Fruit fly (Drosophila melanogaster): ENCODE measurements around the gene Hsp67Bc.

The Hsp67Bc gene

dm6 chr3L:9383345-9384075 lies 11.2 kb upstream of the Hsp67Bc start, which contains the start of gene Hsp27 (continued):
- peak; percentile 98 for TF ChIP-seq CG3726 (GFP tag; IDR thresholded peaks at IDR 0.05)
- TF ChIP-seq Mes4 (GFP tag; optimal IDR thresholded peaks at IDR 0.05), result peak; percentile 68
- TF ChIP-seq fd102C (GFP tag; optimal IDR thresholded peaks at IDR 0.05), result peak; percentile 55
- peak; percentile 68 for TF ChIP-seq sima (GFP tag; optimal IDR thresholded peaks at IDR 0.05)
- peak; percentile 95 for TF ChIP-seq Mad (GFP tag; optimal IDR thresholded peaks at IDR 0.05)
- TF ChIP-seq CG17829 (tag; optimal IDR thresholded peaks at IDR 0.05), result peak; percentile 98
- peak; percentile 94 for TF ChIP-seq schlank (tag; optimal IDR thresholded peaks at IDR 0.05)
- peak; percentile 79 for TF ChIP-seq CG15696 (tag; optimal IDR thresholded peaks at IDR 0.05)
- TF ChIP-seq Camta (GFP tag; optimal IDR thresholded peaks at IDR 0.05), result peak; percentile 98
- TF ChIP-seq Dfd (GFP tag; optimal IDR thresholded peaks at IDR 0.05), result no peak
- peak; percentile 96 for TF ChIP-seq CG13624 (GFP tag; optimal IDR thresholded peaks at IDR 0.05)
- peak; percentile 55 for TF ChIP-seq CG9876 (GFP tag; optimal IDR thresholded peaks at IDR 0.05)
- TF ChIP-seq nom (GFP tag; optimal IDR thresholded peaks at IDR 0.05), result peak; percentile 98
- TF ChIP-seq CG13894 (tag; optimal IDR thresholded peaks at IDR 0.05), result peak; percentile 93
- peak; percentile 97 for TF ChIP-seq NfI (GFP tag; optimal IDR thresholded peaks at IDR 0.05)
- peak; percentile 96 for TF ChIP-seq Spps (tag; optimal IDR thresholded peaks at IDR 0.05)
- peak; percentile 99 for TF ChIP-seq ci (GFP tag; IDR thresholded peaks at IDR 0.05)
- no peak for TF ChIP-seq pan (optimal IDR thresholded peaks at IDR 0.05)
- peak in 1 of 2 experiments; percentile 99 for TF ChIP-seq pan (GFP tag; optimal IDR thresholded peaks at IDR 0.05 in 1 of 2, IDR thresholded peaks at IDR 0.05 in 1 of 2)
- peak; percentile 82 for TF ChIP-seq CG7928 (GFP tag; optimal IDR thresholded peaks at IDR 0.05)
- TF ChIP-seq CG14050 (GFP tag; IDR thresholded peaks at IDR 0.05), result peak; percentile 97
- peak; percentile 27 for TF ChIP-seq CG8478 (optimal IDR thresholded peaks at IDR 0.05)
- TF ChIP-seq CG42726 (GFP tag; IDR thresholded peaks at IDR 0.05; ENCODE audit: partially characterized antibody), result peak; percentile 33; the same call in 1 of the 2 replicates
- peak; percentile 92 for TF ChIP-seq CG12104 (GFP tag; optimal IDR thresholded peaks at IDR 0.05)
- peak; percentile 98 for TF ChIP-seq PHDP (tag; optimal IDR thresholded peaks at IDR 0.05)
- TF ChIP-seq tna (GFP tag; IDR thresholded peaks at IDR 0.05; ENCODE audit: partially characterized antibody), result no peak
- TF ChIP-seq jing (GFP tag; optimal IDR thresholded peaks at IDR 0.05), result peak; percentile 96
- TF ChIP-seq CG34422 (GFP tag; IDR thresholded peaks at IDR 0.05), result peak; percentile 99
- TF ChIP-seq mld (GFP tag; IDR thresholded peaks at IDR 0.05; ENCODE audit: partially characterized antibody), result no peak
- TF ChIP-seq unc-4 (GFP tag; IDR thresholded peaks at IDR 0.05; ENCODE audit: partially characterized antibody), result no peak
- TF ChIP-seq ATbp (GFP tag; optimal IDR thresholded peaks at IDR 0.05), result peak; percentile 99
- TF ChIP-seq CG30403 (GFP tag; optimal IDR thresholded peaks at IDR 0.05), result peak; percentile 99
- peak; percentile 94 for TF ChIP-seq CG8359 (GFP tag; optimal IDR thresholded peaks at IDR 0.05; ENCODE audit: borderline replicate concordance)
- TF ChIP-seq tap (tag; optimal IDR thresholded peaks at IDR 0.05), result peak; percentile 96
- TF ChIP-seq pfk (GFP tag; optimal IDR thresholded peaks at IDR 0.05), result peak; percentile 24
- TF ChIP-seq unpg (GFP tag; optimal IDR thresholded peaks at IDR 0.05), result peak; percentile 99
- TF ChIP-seq fu2 (GFP tag; optimal IDR thresholded peaks at IDR 0.05), result peak; percentile 75
- TF ChIP-seq Ada2b (GFP tag; IDR thresholded peaks at IDR 0.05), result peak; percentile 99
- peak; percentile 96 for TF ChIP-seq Vsx1 (GFP tag; optimal IDR thresholded peaks at IDR 0.05)
- peak; percentile 62 for TF ChIP-seq CG4282 (GFP tag; optimal IDR thresholded peaks at IDR 0.05)
- no peak for TF ChIP-seq hkb (optimal IDR thresholded peaks at IDR 0.05)
- TF ChIP-seq hkb (GFP tag; IDR thresholded peaks at IDR 0.05), result peak; percentile 99
- peak; percentile 75 for TF ChIP-seq Dip2 (GFP tag; IDR thresholded peaks at IDR 0.05)
- TF ChIP-seq Dll (GFP tag; IDR thresholded peaks at IDR 0.05; ENCODE audit: partially characterized antibody), result 0 out of 4 replicates have a peak, but pooled peaks have one; percentile 33
- TF ChIP-seq p53 (GFP tag; optimal IDR thresholded peaks at IDR 0.05), result peak; percentile 76
- peak; percentile 98 for TF ChIP-seq CG1602 (GFP tag; optimal IDR thresholded peaks at IDR 0.05)
- peak in 1 of 2 experiments; percentile 97 for TF ChIP-seq Eip74EF (GFP tag; optimal IDR thresholded peaks at IDR 0.05)
- peak; percentile 97 for TF ChIP-seq ewg (GFP tag; optimal IDR thresholded peaks at IDR 0.05)
- TF ChIP-seq CG17568 (GFP tag; optimal IDR thresholded peaks at IDR 0.05), result peak; percentile 96

Measured in whole organism, embryonic.